Worm (Caenorhabditis elegans) whole organism, L3 larva: Measurements from ENCODE around the gene T09F5.2.

Experiments used
- R02D3.7 ChIP-seq: fragments of 150-350 bp; optimal IDR thresholded peaks from 2 replicates; lab custom pipeline; 2014; ENCODE audit warnings: missing biosample characterization, missing genetic modification characterization
- ama-1 ChIP-seq: fragments of 150-350 bp; optimal IDR thresholded peaks from 2 replicates; lab custom pipeline; 2018
- elt-1 ChIP-seq: fragments of 150-350 bp; optimal IDR thresholded peaks from 2 replicates; lab custom pipeline; 2014; ENCODE audit warnings: missing biosample characterization, missing genetic modification characterization
- elt-2 ChIP-seq: sonication (generic microtip); optimal IDR thresholded peaks from 2 replicates; lab custom pipeline; 2016; ENCODE audit warnings: missing genetic modification reagents, mild to moderate bottlenecking, missing genetic modification characterization, missing compliant biosample characterization
- fkh-10 ChIP-seq: sonication (generic microtip); optimal IDR thresholded peaks from 2 replicates; lab custom pipeline; 2017; ENCODE audit warnings: missing biosample characterization, missing genetic modification reagents, missing genetic modification characterization
- nhr-11 ChIP-seq: fragments of 150-350 bp; optimal IDR thresholded peaks from 2 replicates; lab custom pipeline; 2014; ENCODE audit warnings: missing biosample characterization, missing genetic modification characterization
- nhr-237 ChIP-seq: fragments of 150-350 bp; optimal IDR thresholded peaks from 2 replicates; lab custom pipeline; 2014; ENCODE audit warnings: missing biosample characterization, missing genetic modification characterization
- nhr-43 ChIP-seq: sonication (generic microtip); optimal IDR thresholded peaks from 2 replicates; lab custom pipeline; 2016; ENCODE audit warnings: mild to moderate bottlenecking, missing genetic modification characterization, missing compliant biosample characterization; ENCODE audit not compliant: poor library complexity, severe bottlenecking
- nhr-77 ChIP-seq: fragments of 150-350 bp; optimal IDR thresholded peaks from 2 replicates; lab custom pipeline; 2014; ENCODE audit warnings: missing biosample characterization, missing genetic modification characterization
- skn-1 ChIP-seq: fragments of 150-350 bp; optimal IDR thresholded peaks from 2 replicates; lab custom pipeline; 2014; ENCODE audit warnings: missing biosample characterization, missing genetic modification characterization
- unc-39 ChIP-seq: sonication (generic microtip); optimal IDR thresholded peaks from 4 replicates; lab custom pipeline; 2017; ENCODE audit warnings: missing biosample characterization, missing genetic modification characterization
- unc-62 ChIP-seq: fragments of 150-350 bp; sonication (generic microtip); optimal IDR thresholded peaks from 4 replicates; lab custom pipeline; 2014; ENCODE audit warnings: missing biosample characterization, missing genetic modification reagents, missing genetic modification characterization
- ztf-11 ChIP-seq: fragments of 150-350 bp; optimal IDR thresholded peaks from 2 replicates; lab custom pipeline; 2014; ENCODE audit warnings: missing biosample characterization, missing genetic modification characterization

ce11 chrV:15193909-15194308 lies 43.1 kb downstream of the T09F5.2 start, which contains the start of gene Y75B12B.13:
- TF ChIP-seq unc-62 (GFP tag; lab: Kevin White, UChicago), result no peak
- TF ChIP-seq fkh-10 (GFP tag; lab: Kevin White, UChicago), result no peak
- no peak for TF ChIP-seq nhr-11 (tag; lab: Kevin White, UChicago)
- TF ChIP-seq ztf-11 (tag; lab: Kevin White, UChicago), result no peak
- no peak for TF ChIP-seq elt-2 (tag; lab: Kevin White, UChicago)
- TF ChIP-seq R02D3.7 (tag; lab: Kevin White, UChicago), result no peak
- TF ChIP-seq elt-1 (tag; lab: Kevin White, UChicago), result no peak
- TF ChIP-seq skn-1 (tag; lab: Kevin White, UChicago), result no peak
- TF ChIP-seq unc-39 (tag; lab: Kevin White, UChicago), result no peak
- TF ChIP-seq nhr-43, result no peak
- TF ChIP-seq nhr-237 (tag; lab: Kevin White, UChicago), result no peak
- no peak for TF ChIP-seq nhr-77 (tag; lab: Kevin White, UChicago)
- no peak for TF ChIP-seq ama-1 (lab: Kevin White, UChicago)
